Fruit fly (Drosophila melanogaster): ENCODE results near the gene GluRS-m.

GluRS-m gene

dm6 chr3L:16412394-16412950 is 4.5 kb downstream of the GluRS-m start, which contains the start of gene Serinc (continued):
- TF ChIP-seq CG6813 (GFP tag; optimal IDR thresholded peaks at IDR 0.05) (no peak), zen2 (GFP tag; IDR thresholded peaks at IDR 0.05; ENCODE audit: partially characterized antibody) (peak; percentile 97), Med (GFP tag) (peak; percentile 93), Atf3 (GFP tag; optimal IDR thresholded peaks at IDR 0.05) (peak; percentile 52), CG15696 (tag; optimal IDR thresholded peaks at IDR 0.05) (peak; percentile 73), cad (GFP tag; optimal IDR thresholded peaks at IDR 0.05) (no peak), CG15514 (GFP tag; optimal IDR thresholded peaks at IDR 0.05) (peak; percentile 78), CG18476 (GFP tag; optimal IDR thresholded peaks at IDR 0.05) (peak; percentile 27), odd (GFP tag; optimal IDR thresholded peaks at IDR 0.05) (no peak), CG15601 (tag; optimal IDR thresholded peaks at IDR 0.05) (peak; percentile 74), hth (optimal IDR thresholded peaks at IDR 0.05) (no peak), Neu2 (GFP tag; optimal IDR thresholded peaks at IDR 0.05; ENCODE audit: borderline replicate concordance) (no peak), crp (GFP tag; optimal IDR thresholded peaks at IDR 0.05) (peak in 1 of 2 experiments; percentile 50), CG31388 (GFP tag; optimal IDR thresholded peaks at IDR 0.05) (peak; percentile 17), Gug (GFP tag; IDR thresholded peaks at IDR 0.05) (peak; percentile 20; the same call in 1 of the 4 replicates), Taf1 (GFP tag; IDR thresholded peaks at IDR 0.05) (no peak), sisA (GFP tag; IDR thresholded peaks at IDR 0.05) (peak; percentile 14; the same call in 1 of the 2 replicates), B-H2 (GFP tag; optimal IDR thresholded peaks at IDR 0.05) (peak; percentile 59), HmgD (GFP tag; optimal IDR thresholded peaks at IDR 0.05) (no peak), stwl (tag; optimal IDR thresholded peaks at IDR 0.05) (peak; percentile 48), fd96Cb (tag; optimal IDR thresholded peaks at IDR 0.05) (peak; percentile 34), CG12659 (GFP tag; optimal IDR thresholded peaks at IDR 0.05) (peak; percentile 84), kni (GFP tag; optimal IDR thresholded peaks at IDR 0.05) (peak; percentile 24), unc-4 (GFP tag; IDR thresholded peaks at IDR 0.05; ENCODE audit: partially characterized antibody) (peak; percentile 96), gfzf (GFP tag; optimal IDR thresholded peaks at IDR 0.05) (no peak), CG2202 (tag; optimal IDR thresholded peaks at IDR 0.05) (peak; percentile 30), ro (GFP tag; IDR thresholded peaks at IDR 0.05) (no peak), cwo (GFP tag; optimal IDR thresholded peaks at IDR 0.05) (no peak), pros (GFP tag; optimal IDR thresholded peaks at IDR 0.05) (no peak), CG18262 (tag; optimal IDR thresholded peaks at IDR 0.05) (peak; percentile 35), trem (tag; optimal IDR thresholded peaks at IDR 0.05) (peak; percentile 88), CG6791 (GFP tag; IDR thresholded peaks at IDR 0.05; ENCODE audit: partially characterized antibody) (peak; percentile 96), tio (GFP tag; optimal IDR thresholded peaks at IDR 0.05) (no peak), CG9437 (GFP tag; optimal IDR thresholded peaks at IDR 0.05) (peak; percentile 81), CG30431 (GFP tag; optimal IDR thresholded peaks at IDR 0.05) (no peak), stc (GFP tag; IDR thresholded peaks at IDR 0.05) (no peak), Blimp-1 (GFP tag; optimal IDR thresholded peaks at IDR 0.05) (no peak), HmgZ (tag; optimal IDR thresholded peaks at IDR 0.05) (peak; percentile 82), tap (tag; optimal IDR thresholded peaks at IDR 0.05) (no peak), mld (GFP tag; IDR thresholded peaks at IDR 0.05; ENCODE audit: partially characterized antibody) (peak; percentile 95), gcm (GFP tag; optimal IDR thresholded peaks at IDR 0.05) (peak; percentile 0), CG12299 (tag; optimal IDR thresholded peaks at IDR 0.05) (peak; percentile 36), ab (GFP tag; optimal IDR thresholded peaks at IDR 0.05) (no peak), CG8924 (tag; optimal IDR thresholded peaks at IDR 0.05) (peak; percentile 83), peb (GFP tag; IDR thresholded peaks at IDR 0.05) (no peak), ERR (GFP tag; optimal IDR thresholded peaks at IDR 0.05) (no peak), CG3726 (GFP tag; IDR thresholded peaks at IDR 0.05) (no peak), ssp (GFP tag; IDR thresholded peaks at IDR 0.05) (peak; percentile 39), Jarid2 (GFP tag; optimal IDR thresholded peaks at IDR 0.05) (no peak)

Measured in whole organism, embryonic.